Worm (Caenorhabditis elegans) whole organism, L3 larva: ENCODE results near the gene T05B4.8.

Source experiments
- ZK546.5 ChIP-seq: sonication (generic microtip); optimal IDR thresholded peaks from 2 replicates; lab custom pipeline; 2017; ENCODE audit warnings: missing biosample characterization, missing genetic modification characterization
- ceh-28 ChIP-seq: fragments of 150-350 bp; optimal IDR thresholded peaks from 2 replicates; lab custom pipeline; 2014; ENCODE audit warnings: missing biosample characterization, missing genetic modification reagents, missing genetic modification characterization
- elt-2 ChIP-seq: sonication (generic microtip); optimal IDR thresholded peaks from 2 replicates; lab custom pipeline; 2016; ENCODE audit warnings: missing genetic modification reagents, mild to moderate bottlenecking, missing genetic modification characterization, missing compliant biosample characterization
- jun-1 ChIP-seq: fragments of 150-350 bp; optimal IDR thresholded peaks from 2 replicates; lab custom pipeline; 2014; ENCODE audit warnings: missing biosample characterization, missing genetic modification reagents, missing genetic modification characterization
- nfya-1 ChIP-seq: sonication (generic microtip); optimal IDR thresholded peaks from 2 replicates; lab custom pipeline; 2017; ENCODE audit warnings: missing genetic modification characterization, mild to moderate bottlenecking, missing compliant biosample characterization, antibody characterized with exemption, moderate library complexity; ENCODE audit not compliant: insufficient read depth
- pha-4 ChIP-seq: fragments of 150-350 bp; optimal IDR thresholded peaks from 2 replicates; lab custom pipeline; 2014; ENCODE audit warnings: missing biosample characterization, missing genetic modification reagents, missing genetic modification characterization
- snpc-4 ChIP-seq: fragments of 150-350 bp; optimal IDR thresholded peaks from 2 replicates; lab custom pipeline; 2014; ENCODE audit warnings: missing biosample characterization, missing genetic modification characterization
- tbx-2 ChIP-seq: sonication (generic microtip); optimal IDR thresholded peaks from 2 replicates; lab custom pipeline; 2016; ENCODE audit warnings: mild to moderate bottlenecking, missing genetic modification characterization, missing compliant biosample characterization
- unc-62 ChIP-seq: fragments of 150-350 bp; sonication (generic microtip); optimal IDR thresholded peaks from 4 replicates; lab custom pipeline; 2014; ENCODE audit warnings: missing biosample characterization, missing genetic modification reagents, missing genetic modification characterization
- ztf-11 ChIP-seq: fragments of 150-350 bp; optimal IDR thresholded peaks from 2 replicates; lab custom pipeline; 2014; ENCODE audit warnings: missing biosample characterization, missing genetic modification characterization

ce11 chrV:4094740-4095139 lies 21.2 kb downstream of the T05B4.8 start, which contains the start of gene nhr-181:
- no peak for TF ChIP-seq elt-2
- TF ChIP-seq pha-4 (tag; lab: Kevin White, UChicago), result no peak
- no peak for TF ChIP-seq jun-1 (tag; lab: Kevin White, UChicago)
- TF ChIP-seq ztf-11 (tag; lab: Kevin White, UChicago), result no peak
- TF ChIP-seq snpc-4 (tag; lab: Kevin White, UChicago), result no peak
- TF ChIP-seq ZK546.5 (tag; lab: Kevin White, UChicago), result no peak
- TF ChIP-seq tbx-2 (tag; lab: Kevin White, UChicago), result no peak
- TF ChIP-seq nfya-1, result no peak
- no peak for TF ChIP-seq ceh-28 (tag; lab: Kevin White, UChicago)
- TF ChIP-seq unc-62 (GFP tag; lab: Kevin White, UChicago), result no peak
